Fruit fly (Drosophila melanogaster) whole organism, embryonic: ENCODE results near the gene JIL-1.

ENCODE experiments used
- Adf1 ChIP-seq: fragments of 200-800 bp; sonication (Bioruptor generic); IDR thresholded peaks from 2 replicates; pipeline ENCODE4 v1.3.6; 2022; ENCODE audit warnings: missing biosample characterization, missing genetic modification characterization
- Asciz ChIP-seq: fragments of 200-800 bp; sonication (Bioruptor generic); optimal IDR thresholded peaks from 2 replicates; lab custom pipeline; 2017; ENCODE audit warnings: missing biosample characterization, mild to moderate bottlenecking, missing genetic modification characterization, missing genetic modification reagents
- Atf6 ChIP-seq: fragments of 200-800 bp; sonication (Bioruptor generic); IDR thresholded peaks from 2 replicates; pipeline ENCODE4 v1.3.6; 2022; ENCODE audit warnings: missing biosample characterization, missing genetic modification characterization
- CG10274 ChIP-seq: fragments of 200-800 bp; sonication (Bioruptor generic); optimal IDR thresholded peaks from 3 replicates; lab custom pipeline; 2017; ENCODE audit warnings: missing biosample characterization, mild to moderate bottlenecking, missing genetic modification characterization
- CG11504 ChIP-seq: fragments of 200-800 bp; sonication (Bioruptor generic); optimal IDR thresholded peaks from 3 replicates; lab custom pipeline; 2019; ENCODE audit warnings: missing biosample characterization, mild to moderate bottlenecking, missing genetic modification characterization, moderate library complexity
- CG11560 ChIP-seq: fragments of 200-800 bp; sonication (Bioruptor generic); IDR thresholded peaks from 3 replicates; pipeline ENCODE4 v1.3.6; 2022; ENCODE audit warnings: missing biosample characterization, missing genetic modification characterization
- CG13894 ChIP-seq: fragments of 200-800 bp; sonication (Bioruptor generic); optimal IDR thresholded peaks from 3 replicates; lab custom pipeline; 2018; ENCODE audit warnings: missing biosample characterization, mild to moderate bottlenecking, missing genetic modification characterization, moderate library complexity
- CG14710 ChIP-seq: fragments of 200-800 bp; sonication (Bioruptor generic); optimal IDR thresholded peaks from 3 replicates; lab custom pipeline; 2019; ENCODE audit warnings: missing biosample characterization, mild to moderate bottlenecking, missing genetic modification characterization, moderate library complexity
- CG17829 ChIP-seq: fragments of 200-800 bp; optimal IDR thresholded peaks from 2 replicates; lab custom pipeline; 2019; ENCODE audit warnings: missing biosample characterization, mild to moderate bottlenecking, missing genetic modification characterization, moderate library complexity
- CG18476 ChIP-seq: fragments of 200-800 bp; sonication (Bioruptor generic); optimal IDR thresholded peaks from 2 replicates; lab custom pipeline; 2016; ENCODE audit warnings: missing biosample characterization, mild to moderate bottlenecking, missing genetic modification characterization
- CG18599 ChIP-seq: fragments of 200-800 bp; sonication (Bioruptor generic); optimal IDR thresholded peaks from 3 replicates; lab custom pipeline; 2017; ENCODE audit warnings: missing biosample characterization, missing genetic modification characterization, mild to moderate bottlenecking, moderate library complexity, missing genetic modification reagents
- CG2129 ChIP-seq: fragments of 200-800 bp; sonication (Bioruptor generic); IDR thresholded peaks from 2 replicates; pipeline ENCODE4 v1.3.6; 2022; ENCODE audit warnings: missing biosample characterization, missing genetic modification characterization; ENCODE audit not compliant: partially characterized antibody
- CG2199 ChIP-seq: fragments of 200-800 bp; sonication (Bioruptor generic); IDR thresholded peaks from 3 replicates; pipeline ENCODE4 v1.3.6; 2022; ENCODE audit warnings: missing biosample characterization, missing genetic modification characterization
- CG2678 ChIP-seq: fragments of 200-800 bp; sonication (Bioruptor generic); optimal IDR thresholded peaks from 3 replicates; lab custom pipeline; 2019; ENCODE audit warnings: missing biosample characterization, mild to moderate bottlenecking, missing genetic modification characterization, moderate library complexity
- CG30403 ChIP-seq: fragments of 200-800 bp; sonication (Bioruptor generic); optimal IDR thresholded peaks from 3 replicates; lab custom pipeline; 2016; ENCODE audit warnings: missing biosample characterization, missing genetic modification characterization
- CG33557 ChIP-seq: fragments of 200-800 bp; sonication (Bioruptor generic); optimal IDR thresholded peaks from 2 replicates; lab custom pipeline; 2019; ENCODE audit warnings: missing biosample characterization, mild to moderate bottlenecking, missing genetic modification characterization, moderate library complexity
- CG4360 ChIP-seq: fragments of 200-800 bp; sonication (Bioruptor generic); IDR thresholded peaks from 2 replicates; pipeline ENCODE4 v1.3.6; 2022; ENCODE audit warnings: missing biosample characterization, missing genetic modification characterization
- CG4404 ChIP-seq: fragments of 200-800 bp; sonication (Bioruptor generic); IDR thresholded peaks from 2 replicates; pipeline ENCODE4 v1.3.6; 2022; ENCODE audit warnings: missing biosample characterization, missing genetic modification characterization
- CG5245 ChIP-seq: fragments of 200-800 bp; sonication (Bioruptor generic); optimal IDR thresholded peaks from 3 replicates; lab custom pipeline; 2016; ENCODE audit warnings: missing biosample characterization, missing genetic modification characterization
- CG9727 ChIP-seq: fragments of 200-800 bp; sonication (Bioruptor generic); optimal IDR thresholded peaks from 3 replicates; lab custom pipeline; 2017; ENCODE audit warnings: missing biosample characterization, mild to moderate bottlenecking, missing genetic modification characterization
- D19A ChIP-seq: fragments of 200-800 bp; optimal IDR thresholded peaks from 3 replicates; lab custom pipeline; 2019; ENCODE audit warnings: missing biosample characterization, mild to moderate bottlenecking, missing genetic modification characterization, moderate library complexity
- Dbx ChIP-seq: fragments of 200-800 bp; sonication (Bioruptor generic); IDR thresholded peaks from 3 replicates; pipeline ENCODE4 v1.3.6; 2022; ENCODE audit warnings: missing biosample characterization, missing genetic modification characterization
- Deaf1 ChIP-seq: fragments of 200-800 bp; optimal IDR thresholded peaks from 3 replicates; lab custom pipeline; 2019; ENCODE audit warnings: missing biosample characterization, mild to moderate bottlenecking, missing genetic modification characterization, moderate library complexity
- Dip2 ChIP-seq: fragments of 200-800 bp; sonication (Bioruptor generic); IDR thresholded peaks from 2 replicates; pipeline ENCODE4 v1.3.6; 2022; ENCODE audit warnings: missing biosample characterization, missing genetic modification characterization
- Ets65A ChIP-seq: fragments of 200-800 bp; sonication (Bioruptor generic); peaks from one replicate; lab custom pipeline; 2016; ENCODE audit warnings: missing biosample characterization, missing genetic modification characterization
- HLH3B ChIP-seq: fragments of 200-800 bp; sonication (Bioruptor generic); IDR thresholded peaks from 2 replicates; pipeline ENCODE4 v1.3.6; 2022; ENCODE audit warnings: missing biosample characterization, missing genetic modification characterization
- Hr39 ChIP-seq: fragments of >200 bp; optimal IDR thresholded peaks from 2 replicates; lab custom pipeline; 2017
- Lim3 ChIP-seq: fragments of 200-800 bp; sonication (Bioruptor generic); IDR thresholded peaks from 2 replicates; pipeline ENCODE4 v1.3.6; 2022; ENCODE audit warnings: missing biosample characterization, missing genetic modification characterization
- Lpt ChIP-seq: fragments of >200 bp; optimal IDR thresholded peaks from 2 replicates; lab custom pipeline; 2018; ENCODE audit warnings: missing biosample characterization, missing genetic modification characterization
- Meics ChIP-seq: fragments of 200-800 bp; sonication (Bioruptor generic); optimal IDR thresholded peaks from 2 replicates; lab custom pipeline; 2017; ENCODE audit warnings: missing biosample characterization, mild to moderate bottlenecking, missing genetic modification characterization
- TFAM ChIP-seq: fragments of 200-800 bp; sonication (Bioruptor generic); optimal IDR thresholded peaks from 2 replicates; lab custom pipeline; 2017; ENCODE audit warnings: missing biosample characterization, missing genetic modification characterization, inconsistent platforms
- ewg ChIP-seq: fragments of 200-800 bp; sonication (Bioruptor generic); optimal IDR thresholded peaks from 3 replicates; lab custom pipeline; 2017; ENCODE audit warnings: mild to moderate bottlenecking, missing biosample characterization, missing genetic modification reagents, missing genetic modification characterization
- fd3F ChIP-seq: fragments of 200-800 bp; sonication (Bioruptor generic); optimal IDR thresholded peaks from 2 replicates; lab custom pipeline; 2018; ENCODE audit warnings: missing biosample characterization, mild to moderate bottlenecking, missing genetic modification characterization, moderate library complexity
- fd96Cb ChIP-seq: fragments of 200-800 bp; sonication (Bioruptor generic); optimal IDR thresholded peaks from 2 replicates; lab custom pipeline; 2018; ENCODE audit warnings: missing biosample characterization, mild to moderate bottlenecking, missing genetic modification characterization, moderate library complexity
- fru ChIP-seq: fragments of >200 bp; optimal IDR thresholded peaks from 2 replicates; lab custom pipeline; 2017
- hb ChIP-seq: fragments of 200-800 bp; sonication (Bioruptor generic); IDR thresholded peaks from 3 replicates; pipeline ENCODE4 v1.3.6; 2022; ENCODE audit warnings: missing biosample characterization, missing genetic modification characterization; ENCODE audit not compliant: partially characterized antibody
- kni ChIP-seq: fragments of 200-800 bp; sonication (Bioruptor generic); optimal IDR thresholded peaks from 3 replicates; lab custom pipeline; 2017; ENCODE audit warnings: mild to moderate bottlenecking, missing biosample characterization, missing genetic modification reagents, missing genetic modification characterization
- nerfin-1 ChIP-seq: fragments of 200-800 bp; sonication (Bioruptor generic); optimal IDR thresholded peaks from 3 replicates; lab custom pipeline; 2019; ENCODE audit warnings: missing biosample characterization, mild to moderate bottlenecking, missing genetic modification characterization, moderate library complexity
- nmo ChIP-seq: fragments of 200-800 bp; sonication (Bioruptor generic); optimal IDR thresholded peaks from 2 replicates; lab custom pipeline; 2018; ENCODE audit warnings: missing biosample characterization, mild to moderate bottlenecking, missing genetic modification characterization, moderate library complexity
- pan ChIP-seq, 4 experiments: fragments of >200 bp in 3 of 4; fragments of 200-800 bp in 1 of 4; sonication (Bioruptor generic) in 1 of 4; optimal IDR thresholded peaks in 3 of 4; IDR thresholded peaks in 1 of 4; 2 replicates each; pipeline versions ENCODE4 v1.3.6 to Lab custom; 2017 to 2022; ENCODE audit warnings: missing biosample characterization in 2 of 4, missing genetic modification characterization in 2 of 4, mixed read lengths in 1 of 4
- ranshi ChIP-seq: fragments of 200-800 bp; sonication (Bioruptor generic); IDR thresholded peaks from 2 replicates; pipeline ENCODE4 v1.3.6; 2022; ENCODE audit warnings: missing biosample characterization, missing genetic modification characterization
- row ChIP-seq: fragments of 200-800 bp; sonication (Bioruptor generic); IDR thresholded peaks from 3 replicates; pipeline ENCODE4 v1.3.6; 2022; ENCODE audit warnings: missing biosample characterization, missing genetic modification characterization
- run ChIP-seq: fragments of 200-800 bp; sonication (Bioruptor generic); optimal IDR thresholded peaks from 3 replicates; lab custom pipeline; 2018; ENCODE audit warnings: missing biosample characterization, mild to moderate bottlenecking, missing genetic modification characterization
- sens ChIP-seq: fragments of 200-800 bp; sonication (Bioruptor generic); peaks from one replicate; lab custom pipeline; 2016; ENCODE audit warnings: missing biosample characterization, missing genetic modification characterization
- sens-2 ChIP-seq: fragments of 200-800 bp; sonication (Bioruptor generic); IDR thresholded peaks from 2 replicates; pipeline ENCODE4 v1.3.6; 2022; ENCODE audit warnings: missing biosample characterization, missing genetic modification characterization
- seq ChIP-seq: fragments of 200-800 bp; sonication (Bioruptor generic); IDR thresholded peaks from 2 replicates; pipeline ENCODE4 v1.3.6; 2022; ENCODE audit warnings: missing biosample characterization, missing genetic modification characterization
- slbo ChIP-seq: fragments of 200-800 bp; sonication (Bioruptor generic); IDR thresholded peaks from 2 replicates; pipeline ENCODE4 v1.3.6; 2022; ENCODE audit warnings: missing biosample characterization, missing genetic modification characterization
- tll ChIP-seq, 2 experiments: fragments of 200-800 bp in 1 of 2; fragments of >200 bp in 1 of 2; sonication (Bioruptor generic) in 1 of 2; optimal IDR thresholded peaks; 2 replicates each; lab custom pipeline; 2017 to 2019; ENCODE audit warnings: missing biosample characterization in 2 of 2, missing genetic modification characterization in 2 of 2, mild to moderate bottlenecking in 1 of 2, moderate library complexity in 1 of 2
- tup ChIP-seq: fragments of 200-800 bp; sonication (Bioruptor generic); optimal IDR thresholded peaks from 2 replicates; lab custom pipeline; 2016; ENCODE audit warnings: missing biosample characterization, mild to moderate bottlenecking, missing genetic modification characterization, moderate library complexity
- usp ChIP-seq: fragments of >200 bp; optimal IDR thresholded peaks from 2 replicates; lab custom pipeline; 2017; ENCODE audit warnings: missing biosample characterization, missing genetic modification characterization
- vnd ChIP-seq: fragments of 200-800 bp; sonication (Bioruptor generic); IDR thresholded peaks from 3 replicates; pipeline ENCODE4 v1.3.6; 2022; ENCODE audit warnings: missing biosample characterization, missing genetic modification characterization; ENCODE audit not compliant: partially characterized antibody

The JIL-1 gene

dm6 chr3L:11045009-11045408 is 48.0 kb downstream of the JIL-1 start (continued):
- TF ChIP-seq CG30403 (GFP tag; lab: Kevin White, UChicago), result no peak
- TF ChIP-seq HLH3B (GFP tag; lab: Robert Waterston, UW), result no peak
- no peak for TF ChIP-seq CG2129
- TF ChIP-seq Lim3 (GFP tag; lab: Robert Waterston, UW), result no peak
- TF ChIP-seq CG11504 (tag; lab: Kevin White, UChicago), result peak; percentile 3
- TF ChIP-seq pan (optimal IDR thresholded peaks at IDR 0.05; lab: Kevin White, UChicago), result no peak
- TF ChIP-seq pan (GFP tag; optimal IDR thresholded peaks at IDR 0.05 in 1 of 2, IDR thresholded peaks at IDR 0.05 in 1 of 2), result peak in 1 of 2 experiments; percentile 31
- TF ChIP-seq Ets65A (GFP tag; lab: Kevin White, UChicago), result peak; percentile 54
- TF ChIP-seq Lpt, result no peak
- TF ChIP-seq row (GFP tag; lab: Robert Waterston, UW), result no peak; the same call in 2 of the 3 replicates
- TF ChIP-seq Deaf1 (tag; lab: Kevin White, UChicago), result no peak
- 0 out of 3 replicates have a peak, but pooled peaks have one; percentile 24 for TF ChIP-seq vnd (GFP tag; lab: Robert Waterston, UW)
- no peak for TF ChIP-seq CG5245 (GFP tag; lab: Kevin White, UChicago)
- TF ChIP-seq CG11560 (tag; lab: Robert Waterston, UW), result no peak
- peak; percentile 96 for TF ChIP-seq CG4360 (GFP tag; lab: Robert Waterston, UW)
- TF ChIP-seq nerfin-1 (tag; lab: Kevin White, UChicago), result peak; percentile 68
- no peak for TF ChIP-seq CG18476 (GFP tag; lab: Kevin White, UChicago)
- peak; percentile 12 for TF ChIP-seq sens (GFP tag; lab: Kevin White, UChicago)
- no peak for TF ChIP-seq tup (GFP tag; lab: Kevin White, UChicago)
- TF ChIP-seq fd3F (GFP tag; lab: Kevin White, UChicago), result no peak
- TF ChIP-seq sens-2, result no peak
- peak; percentile 97 for TF ChIP-seq CG10274 (GFP tag; lab: Kevin White, UChicago)
- TF ChIP-seq CG18599, result no peak
- peak; percentile 93; the same call in 2 of the 3 replicates for TF ChIP-seq CG2199 (GFP tag; lab: Robert Waterston, UW)
- TF ChIP-seq seq, result no peak
- no peak for TF ChIP-seq Atf6 (GFP tag; lab: Robert Waterston, UW)
- TF ChIP-seq CG13894 (tag; lab: Kevin White, UChicago), result no peak
- peak; percentile 79 for TF ChIP-seq D19A (tag; lab: Kevin White, UChicago)
- TF ChIP-seq CG9727, result no peak
- TF ChIP-seq tll (GFP tag; optimal IDR thresholded peaks at IDR 0.05; lab: Kevin White, UChicago), result no peak
- TF ChIP-seq ranshi (GFP tag; lab: Robert Waterston, UW), result no peak
- TF ChIP-seq Dbx, result no peak
- TF ChIP-seq Dip2, result no peak
- no peak for TF ChIP-seq CG14710 (tag; lab: Kevin White, UChicago)
- peak; percentile 16 for TF ChIP-seq CG33557
- no peak for TF ChIP-seq nmo
- no peak for TF ChIP-seq Meics (GFP tag; lab: Kevin White, UChicago)
- peak; percentile 40 for TF ChIP-seq ewg
- no peak for TF ChIP-seq TFAM
- TF ChIP-seq usp (GFP tag; lab: Kevin White, UChicago), result no peak
- no peak for TF ChIP-seq hb (GFP tag; lab: Robert Waterston, UW)
- no peak for TF ChIP-seq Asciz (GFP tag; lab: Kevin White, UChicago)
- TF ChIP-seq CG17829, result no peak
- no peak for TF ChIP-seq fd96Cb (tag; lab: Kevin White, UChicago)
- TF ChIP-seq CG4404 (GFP tag; lab: Robert Waterston, UW), result no peak
- TF ChIP-seq slbo (GFP tag; lab: Robert Waterston, UW), result no peak
- TF ChIP-seq run, result no peak
- TF ChIP-seq CG2678 (tag; lab: Kevin White, UChicago), result no peak
- TF ChIP-seq Hr39 (lab: Kevin White, UChicago), result no peak
- no peak for TF ChIP-seq Adf1
- TF ChIP-seq kni (GFP tag; lab: Kevin White, UChicago), result peak; percentile 64
- no peak for TF ChIP-seq fru
